Fruit fly (Drosophila melanogaster) whole organism, embryonic: ENCODE results near the gene CG1463.

Experiments
- ATbp ChIP-seq: fragments of 200-800 bp; sonication (Bioruptor generic); optimal IDR thresholded peaks from 2 replicates; lab custom pipeline; 2017; ENCODE audit warnings: missing biosample characterization, mild to moderate bottlenecking, missing genetic modification characterization, missing genetic modification reagents
- CG1024 ChIP-seq: fragments of 200-800 bp; sonication (Bioruptor generic); IDR thresholded peaks from 2 replicates; pipeline ENCODE4 v1.3.6; 2022; ENCODE audit warnings: missing biosample characterization, missing genetic modification characterization
- CG10366 ChIP-seq: fragments of 200-800 bp; sonication (Bioruptor generic); IDR thresholded peaks from 2 replicates; pipeline ENCODE4 v1.3.6; 2022; ENCODE audit warnings: missing biosample characterization, missing genetic modification characterization
- CG10654 ChIP-seq: fragments of 200-800 bp; sonication (Bioruptor generic); optimal IDR thresholded peaks from 2 replicates; lab custom pipeline; 2016; ENCODE audit warnings: missing biosample characterization, missing genetic modification characterization
- CG12104 ChIP-seq: fragments of 200-800 bp; sonication (Bioruptor generic); optimal IDR thresholded peaks from 3 replicates; lab custom pipeline; 2016; ENCODE audit warnings: missing biosample characterization, missing genetic modification characterization
- CG13123 ChIP-seq: fragments of 200-800 bp; sonication (Bioruptor generic); optimal IDR thresholded peaks from 2 replicates; lab custom pipeline; 2016; ENCODE audit warnings: missing biosample characterization, missing genetic modification characterization
- CG14710 ChIP-seq: fragments of 200-800 bp; sonication (Bioruptor generic); optimal IDR thresholded peaks from 3 replicates; lab custom pipeline; 2019; ENCODE audit warnings: missing biosample characterization, mild to moderate bottlenecking, missing genetic modification characterization, moderate library complexity
- CG1529 ChIP-seq: fragments of 200-800 bp; sonication (Bioruptor generic); optimal IDR thresholded peaks from 3 replicates; lab custom pipeline; 2018; ENCODE audit warnings: missing biosample characterization, missing genetic modification characterization
- CG15479 ChIP-seq: fragments of 200-800 bp; sonication (Bioruptor generic); optimal IDR thresholded peaks from 3 replicates; lab custom pipeline; 2019; ENCODE audit warnings: missing biosample characterization, mild to moderate bottlenecking, missing genetic modification characterization, moderate library complexity
- CG16815 ChIP-seq: fragments of 200-800 bp; sonication (Bioruptor generic); optimal IDR thresholded peaks from 3 replicates; lab custom pipeline; 2017; ENCODE audit warnings: missing biosample characterization, mild to moderate bottlenecking, missing genetic modification characterization
- CG17568 ChIP-seq: fragments of 200-800 bp; sonication (Bioruptor generic); optimal IDR thresholded peaks from 2 replicates; lab custom pipeline; 2018; ENCODE audit warnings: missing biosample characterization, mild to moderate bottlenecking, missing genetic modification characterization, moderate library complexity
- CG17912 ChIP-seq: fragments of 200-800 bp; sonication (Bioruptor generic); optimal IDR thresholded peaks from 2 replicates; lab custom pipeline; 2018; ENCODE audit warnings: missing biosample characterization, mild to moderate bottlenecking, missing genetic modification characterization
- CG2889 ChIP-seq: fragments of 200-800 bp; sonication (Bioruptor generic); IDR thresholded peaks from 3 replicates; pipeline ENCODE4 v1.3.6; 2022; ENCODE audit warnings: missing biosample characterization, missing genetic modification characterization
- CG3847 ChIP-seq: fragments of 200-800 bp; sonication (Bioruptor generic); IDR thresholded peaks from 2 replicates; pipeline ENCODE4 v1.3.6; 2022; ENCODE audit warnings: missing biosample characterization, missing genetic modification characterization
- CG8290 ChIP-seq, 3 experiments: fragments of 200-800 bp; sonication (Bioruptor generic); optimal IDR thresholded peaks; 2 replicates each; lab custom pipeline; 2016 to 2019; ENCODE audit warnings: missing biosample characterization in 3 of 3, missing genetic modification characterization in 3 of 3, mild to moderate bottlenecking in 2 of 3, moderate library complexity in 1 of 3
- CG9876 ChIP-seq: fragments of 200-800 bp; sonication (Bioruptor generic); optimal IDR thresholded peaks from 2 replicates; lab custom pipeline; 2016; ENCODE audit warnings: missing biosample characterization, missing genetic modification characterization
- Camta ChIP-seq: fragments of 200-800 bp; sonication (Bioruptor generic); optimal IDR thresholded peaks from 2 replicates; lab custom pipeline; 2016; ENCODE audit warnings: missing biosample characterization, missing genetic modification characterization
- D19A ChIP-seq: fragments of 200-800 bp; optimal IDR thresholded peaks from 3 replicates; lab custom pipeline; 2019; ENCODE audit warnings: missing biosample characterization, mild to moderate bottlenecking, missing genetic modification characterization, moderate library complexity
- Deaf1 ChIP-seq: fragments of 200-800 bp; optimal IDR thresholded peaks from 3 replicates; lab custom pipeline; 2019; ENCODE audit warnings: missing biosample characterization, mild to moderate bottlenecking, missing genetic modification characterization, moderate library complexity
- Dip2 ChIP-seq: fragments of 200-800 bp; sonication (Bioruptor generic); IDR thresholded peaks from 2 replicates; pipeline ENCODE4 v1.3.6; 2022; ENCODE audit warnings: missing biosample characterization, missing genetic modification characterization
- Doc3 ChIP-seq: fragments of 200-800 bp; sonication (Bioruptor generic); IDR thresholded peaks from 3 replicates; pipeline ENCODE4 v1.3.6; 2022; ENCODE audit warnings: missing biosample characterization, missing genetic modification characterization; ENCODE audit not compliant: partially characterized antibody
- Fer1 ChIP-seq: fragments of 200-800 bp; sonication (Bioruptor generic); optimal IDR thresholded peaks from 2 replicates; lab custom pipeline; 2017; ENCODE audit warnings: missing biosample characterization, mild to moderate bottlenecking, missing genetic modification characterization
- GATAe ChIP-seq: fragments of 200-800 bp; sonication (Bioruptor generic); conservative IDR thresholded peaks from 2 replicates; pipeline ENCODE4 v1.3.6; 2022; ENCODE audit warnings: missing biosample characterization, missing genetic modification characterization
- HLH4C ChIP-seq: fragments of 200-800 bp; sonication (Bioruptor generic); IDR thresholded peaks from 3 replicates; pipeline ENCODE4 v1.3.6; 2022; ENCODE audit warnings: missing biosample characterization, missing genetic modification characterization; ENCODE audit not compliant: partially characterized antibody
- Hr39 ChIP-seq: fragments of >200 bp; optimal IDR thresholded peaks from 2 replicates; lab custom pipeline; 2017
- Max ChIP-seq: fragments of 200-800 bp; sonication (Bioruptor generic); optimal IDR thresholded peaks from 2 replicates; lab custom pipeline; 2016; ENCODE audit warnings: missing biosample characterization, mild to moderate bottlenecking, missing genetic modification characterization
- Meics ChIP-seq: fragments of 200-800 bp; sonication (Bioruptor generic); optimal IDR thresholded peaks from 2 replicates; lab custom pipeline; 2017; ENCODE audit warnings: missing biosample characterization, mild to moderate bottlenecking, missing genetic modification characterization
- NC2α ChIP-seq: fragments of 200-800 bp; sonication (Bioruptor generic); optimal IDR thresholded peaks from 2 replicates; lab custom pipeline; 2016; ENCODE audit warnings: missing biosample characterization, missing genetic modification characterization
- Poxn ChIP-seq: fragments of 200-800 bp; sonication (Bioruptor generic); IDR thresholded peaks from 2 replicates; pipeline ENCODE4 v1.3.6; 2022; ENCODE audit warnings: missing biosample characterization, missing genetic modification characterization
- Spps ChIP-seq: fragments of 200-800 bp; sonication (Bioruptor generic); optimal IDR thresholded peaks from 2 replicates; lab custom pipeline; 2018; ENCODE audit warnings: missing biosample characterization, mild to moderate bottlenecking, missing genetic modification characterization
- Tbp ChIP-seq: fragments of >200 bp; optimal IDR thresholded peaks from 2 replicates; lab custom pipeline; 2018; ENCODE audit warnings: missing biosample characterization, missing genetic modification characterization
- ap ChIP-seq: fragments of 200-800 bp; sonication (Bioruptor generic); IDR thresholded peaks from 2 replicates; pipeline ENCODE4 v1.3.6; 2022; ENCODE audit warnings: missing biosample characterization, missing genetic modification characterization
- chif ChIP-seq, 2 experiments: fragments of 200-800 bp; sonication (Bioruptor generic); optimal IDR thresholded peaks; 3 replicates each; lab custom pipeline; 2016; ENCODE audit warnings: missing biosample characterization in 2 of 2, missing genetic modification characterization in 2 of 2
- en ChIP-seq: fragments of 200-800 bp; sonication (Bioruptor generic); optimal IDR thresholded peaks from 2 replicates; lab custom pipeline; 2016; ENCODE audit warnings: missing biosample characterization, missing genetic modification characterization
- grau ChIP-seq: fragments of 200-800 bp; optimal IDR thresholded peaks from 3 replicates; lab custom pipeline; 2019; ENCODE audit warnings: missing biosample characterization, mild to moderate bottlenecking, missing genetic modification characterization, moderate library complexity
- gsb ChIP-seq: fragments of 200-800 bp; sonication (Bioruptor generic); IDR thresholded peaks from 2 replicates; pipeline ENCODE4 v1.3.6; 2022; ENCODE audit warnings: missing biosample characterization, missing genetic modification characterization
- gt ChIP-seq: fragments of 200-800 bp; sonication (Bioruptor generic); IDR thresholded peaks from 2 replicates; pipeline ENCODE4 v1.3.6; 2022; ENCODE audit warnings: missing biosample characterization, missing genetic modification characterization
- lab ChIP-seq: fragments of 200-800 bp; sonication (Bioruptor generic); optimal IDR thresholded peaks from 3 replicates; lab custom pipeline; 2017; ENCODE audit warnings: missing biosample characterization, missing genetic modification characterization, mild to moderate bottlenecking, moderate library complexity, missing genetic modification reagents
- lola ChIP-seq, 3 experiments: fragments of >200 bp in 2 of 3; fragments of 200-800 bp in 1 of 3; sonication (Bioruptor generic) in 1 of 3; optimal IDR thresholded peaks; 2 replicates each; lab custom pipeline; 2017 to 2019; ENCODE audit warnings: missing biosample characterization in 3 of 3, missing genetic modification characterization in 3 of 3, mild to moderate bottlenecking in 1 of 3, moderate library complexity in 1 of 3
- nmo ChIP-seq: fragments of 200-800 bp; sonication (Bioruptor generic); optimal IDR thresholded peaks from 2 replicates; lab custom pipeline; 2018; ENCODE audit warnings: missing biosample characterization, mild to moderate bottlenecking, missing genetic modification characterization, moderate library complexity
- peb ChIP-seq: fragments of 200-800 bp; sonication (Bioruptor generic); IDR thresholded peaks from 2 replicates; pipeline ENCODE4 v1.3.6; 2022; ENCODE audit warnings: missing biosample characterization, missing genetic modification characterization
- prd ChIP-seq, 3 experiments: fragments of >200 bp in 2 of 3; fragments of 200-800 bp in 1 of 3; sonication (Bioruptor generic) in 1 of 3; optimal IDR thresholded peaks in 2 of 3; IDR thresholded peaks in 1 of 3; 2 replicates in 2 of 3; 3 replicates in 1 of 3; pipeline versions ENCODE4 v1.3.6 to Lab custom; 2017 to 2022; ENCODE audit warnings: missing biosample characterization in 1 of 3, missing genetic modification characterization in 1 of 3
- ranshi ChIP-seq: fragments of 200-800 bp; sonication (Bioruptor generic); IDR thresholded peaks from 2 replicates; pipeline ENCODE4 v1.3.6; 2022; ENCODE audit warnings: missing biosample characterization, missing genetic modification characterization
- run ChIP-seq: fragments of 200-800 bp; sonication (Bioruptor generic); optimal IDR thresholded peaks from 3 replicates; lab custom pipeline; 2018; ENCODE audit warnings: missing biosample characterization, mild to moderate bottlenecking, missing genetic modification characterization
- sim ChIP-seq: fragments of 200-800 bp; sonication (Bioruptor generic); IDR thresholded peaks from 2 replicates; pipeline ENCODE4 v1.3.6; 2022; ENCODE audit warnings: missing biosample characterization, missing genetic modification characterization
- ssp ChIP-seq: fragments of 200-800 bp; sonication (Bioruptor generic); IDR thresholded peaks from 2 replicates; pipeline ENCODE4 v1.3.6; 2022; ENCODE audit warnings: missing biosample characterization, missing genetic modification characterization
- tna ChIP-seq: fragments of 200-800 bp; sonication (Bioruptor generic); IDR thresholded peaks from 2 replicates; pipeline ENCODE4 v1.3.6; 2022; ENCODE audit warnings: missing biosample characterization, missing genetic modification characterization; ENCODE audit not compliant: partially characterized antibody
- trem ChIP-seq: fragments of 200-800 bp; optimal IDR thresholded peaks from 3 replicates; lab custom pipeline; 2019; ENCODE audit warnings: missing biosample characterization, mild to moderate bottlenecking, missing genetic modification characterization, moderate library complexity

Gene CG1463

dm6 chrX:12631317-12632156 lies 20.1 kb upstream of the CG1463 start, which contains the start of gene Tomosyn (continued):
- TF ChIP-seq CG10654 (GFP tag; lab: Kevin White, UChicago) (no peak), Doc3 (peak; percentile 62), GATAe (GFP tag; lab: Robert Waterston, UW) (no peak), CG9876 (GFP tag; lab: Kevin White, UChicago) (no peak), gt (GFP tag; lab: Robert Waterston, UW) (no peak), CG13123 (GFP tag; lab: Kevin White, UChicago) (peak; percentile 4), CG12104 (GFP tag; lab: Kevin White, UChicago) (peak; percentile 0), CG16815 (GFP tag; lab: Kevin White, UChicago) (no peak), CG15479 (GFP tag; lab: Kevin White, UChicago) (no peak), ranshi (GFP tag; lab: Robert Waterston, UW) (no peak), grau (peak; percentile 54), Fer1 (GFP tag; lab: Kevin White, UChicago) (peak; percentile 17), prd (optimal IDR thresholded peaks at IDR 0.05; lab: Kevin White, UChicago) (no peak), prd (GFP tag; IDR thresholded peaks at IDR 0.05; lab: Robert Waterston, UW) (peak; percentile 41; the same call in 1 of the 3 replicates), CG2889 (GFP tag; lab: Robert Waterston, UW) (no peak), D19A (tag; lab: Kevin White, UChicago) (peak; percentile 24), Spps (tag; lab: Kevin White, UChicago) (no peak), peb (GFP tag; lab: Robert Waterston, UW) (no peak), tna (peak; percentile 54; the same call in 1 of the 2 replicates), run (no peak), CG3847 (peak; percentile 50), chif (GFP tag; optimal IDR thresholded peaks at IDR 0.05; lab: Kevin White, UChicago) (peak in 1 of 2 experiments; percentile 28), CG8290 (GFP tag; optimal IDR thresholded peaks at IDR 0.05; lab: Kevin White, UChicago) (no peak), CG8290 (tag; optimal IDR thresholded peaks at IDR 0.05; lab: Kevin White, UChicago) (peak in 1 of 2 experiments; percentile 49), CG1529 (GFP tag; lab: Kevin White, UChicago) (no peak), CG10366 (GFP tag; lab: Robert Waterston, UW) (0 out of 2 replicates have a peak, but pooled peaks have one; percentile 11), Meics (GFP tag; lab: Kevin White, UChicago) (peak; percentile 20), Poxn (GFP tag; lab: Robert Waterston, UW) (no peak), Tbp (GFP tag; lab: Kevin White, UChicago) (no peak), lab (peak; percentile 46), ATbp (GFP tag; lab: Kevin White, UChicago) (no peak), NC2α (no peak), Max (peak; percentile 49), CG14710 (tag; lab: Kevin White, UChicago) (peak; percentile 53), sim (GFP tag; lab: Robert Waterston, UW) (no peak), Deaf1 (tag; lab: Kevin White, UChicago) (no peak), Hr39 (lab: Kevin White, UChicago) (no peak), ap (GFP tag; lab: Robert Waterston, UW) (no peak), CG1024 (GFP tag; lab: Robert Waterston, UW) (no peak), Camta (no peak), lola (GFP tag; optimal IDR thresholded peaks at IDR 0.05; lab: Kevin White, UChicago) (peak in 1 of 3 experiments; percentile 24), gsb (GFP tag; lab: Robert Waterston, UW) (no peak), HLH4C (GFP tag; lab: Robert Waterston, UW) (peak; percentile 77), Dip2 (GFP tag; lab: Robert Waterston, UW) (no peak), trem (tag; lab: Kevin White, UChicago) (peak; percentile 54), nmo (GFP tag; lab: Kevin White, UChicago) (peak; percentile 49), CG17912 (GFP tag; lab: Kevin White, UChicago) (no peak), CG17568 (GFP tag; lab: Kevin White, UChicago) (no peak), ssp (GFP tag; lab: Robert Waterston, UW) (peak; percentile 49), en (GFP tag; lab: Kevin White, UChicago) (no peak)
